Fruit fly (Drosophila melanogaster) whole organism, prepupa: Measurements from ENCODE around the gene Phs.

Experiments used
- Blimp-1 ChIP-seq: fragments of 200-800 bp; sonication (Bioruptor generic); optimal IDR thresholded peaks from 3 replicates; lab custom pipeline; 2017; ENCODE audit warnings: missing biosample characterization, missing genetic modification characterization, mild to moderate bottlenecking, moderate library complexity, missing genetic modification reagents
- CG10631 ChIP-seq: fragments of 200-800 bp; sonication (Bioruptor generic); optimal IDR thresholded peaks from 2 replicates; lab custom pipeline; 2016; ENCODE audit warnings: missing biosample characterization, missing genetic modification characterization
- CG10669 ChIP-seq: fragments of 200-800 bp; sonication (Bioruptor generic); optimal IDR thresholded peaks from 3 replicates; lab custom pipeline; 2018; ENCODE audit warnings: missing biosample characterization, mild to moderate bottlenecking, missing genetic modification characterization, moderate library complexity
- CG11294 ChIP-seq: fragments of 200-800 bp; sonication (Bioruptor generic); IDR thresholded peaks from 2 replicates; pipeline ENCODE4 v1.3.6; 2022; ENCODE audit warnings: missing biosample characterization, missing genetic modification characterization
- CG11762 ChIP-seq: fragments of 200-800 bp; sonication (Bioruptor generic); optimal IDR thresholded peaks from 3 replicates; lab custom pipeline; 2016; ENCODE audit warnings: missing biosample characterization, missing genetic modification characterization; ENCODE audit not compliant: insufficient read depth
- CG15336 ChIP-seq: fragments of 200-800 bp; sonication (Bioruptor generic); IDR thresholded peaks from 2 replicates; pipeline ENCODE4 v1.3.6; 2022; ENCODE audit warnings: missing biosample characterization, missing genetic modification characterization
- CG1621 ChIP-seq: fragments of 200-800 bp; sonication (Bioruptor generic); optimal IDR thresholded peaks from 3 replicates; lab custom pipeline; 2018; ENCODE audit warnings: missing biosample characterization, mild to moderate bottlenecking, missing genetic modification characterization
- CG3032 ChIP-seq: fragments of 200-800 bp; optimal IDR thresholded peaks from 2 replicates; lab custom pipeline; 2019; ENCODE audit warnings: missing biosample characterization, mild to moderate bottlenecking, missing genetic modification characterization, moderate library complexity
- CG31627 ChIP-seq: fragments of 200-800 bp; sonication (Bioruptor generic); optimal IDR thresholded peaks from 3 replicates; lab custom pipeline; 2016; ENCODE audit warnings: missing biosample characterization, missing genetic modification characterization
- CG32006 ChIP-seq: fragments of 200-800 bp; sonication (Bioruptor generic); optimal IDR thresholded peaks from 3 replicates; lab custom pipeline; 2017; ENCODE audit warnings: missing biosample characterization, mild to moderate bottlenecking, missing genetic modification characterization
- CG34406 ChIP-seq: fragments of 200-800 bp; sonication (Bioruptor generic); optimal IDR thresholded peaks from 3 replicates; lab custom pipeline; 2016; ENCODE audit warnings: missing biosample characterization, missing genetic modification characterization
- CG3919 ChIP-seq: fragments of 200-800 bp; sonication (Bioruptor generic); optimal IDR thresholded peaks from 3 replicates; lab custom pipeline; 2016; ENCODE audit warnings: missing biosample characterization, missing genetic modification characterization
- CG4318 ChIP-seq: fragments of 200-800 bp; sonication (Bioruptor generic); optimal IDR thresholded peaks from 3 replicates; lab custom pipeline; 2017; ENCODE audit warnings: missing biosample characterization, mild to moderate bottlenecking, missing genetic modification characterization
- CG6163 ChIP-seq: fragments of 200-800 bp; sonication (Bioruptor generic); IDR thresholded peaks from 3 replicates; pipeline ENCODE4 v1.3.6; 2022; ENCODE audit warnings: missing biosample characterization, missing genetic modification characterization
- CG6792 ChIP-seq: fragments of 200-800 bp; sonication (Bioruptor generic); optimal IDR thresholded peaks from 3 replicates; lab custom pipeline; 2016; ENCODE audit warnings: missing biosample characterization, missing genetic modification characterization
- CG6808 ChIP-seq: fragments of 200-800 bp; sonication (Bioruptor generic); optimal IDR thresholded peaks from 3 replicates; lab custom pipeline; 2017; ENCODE audit warnings: missing biosample characterization, missing genetic modification characterization, mild to moderate bottlenecking, moderate library complexity, missing genetic modification reagents
- CG6854 ChIP-seq: fragments of 200-800 bp; sonication (Bioruptor generic); optimal IDR thresholded peaks from 2 replicates; lab custom pipeline; 2017; ENCODE audit warnings: missing biosample characterization, mild to moderate bottlenecking, missing genetic modification characterization
- CG8119 ChIP-seq: fragments of 200-800 bp; sonication (Bioruptor generic); IDR thresholded peaks from 3 replicates; pipeline ENCODE4 v1.3.6; 2022; ENCODE audit warnings: missing biosample characterization, missing genetic modification characterization
- CG8632 ChIP-seq: fragments of 200-800 bp; sonication (Bioruptor generic); optimal IDR thresholded peaks from 3 replicates; lab custom pipeline; 2016; ENCODE audit warnings: missing biosample characterization, missing genetic modification characterization
- Eip75B ChIP-seq: fragments of 200-800 bp; sonication (Bioruptor generic); optimal IDR thresholded peaks from 3 replicates; lab custom pipeline; 2016; ENCODE audit warnings: missing biosample characterization, missing genetic modification characterization
- Eip78C ChIP-seq: fragments of 200-800 bp; sonication (Bioruptor generic); peaks from one replicate; lab custom pipeline; 2016; ENCODE audit warnings: missing biosample characterization, missing genetic modification characterization
- Eip93F ChIP-seq: fragments of 200-800 bp; sonication (Bioruptor generic); optimal IDR thresholded peaks from 2 replicates; lab custom pipeline; 2016; ENCODE audit warnings: missing biosample characterization, mild to moderate bottlenecking, missing genetic modification characterization
- Ets21C ChIP-seq: fragments of 200-800 bp; sonication (Bioruptor generic); optimal IDR thresholded peaks from 3 replicates; lab custom pipeline; 2016; ENCODE audit warnings: missing biosample characterization, missing genetic modification characterization
- Met ChIP-seq: fragments of 200-800 bp; sonication (Bioruptor generic); optimal IDR thresholded peaks from 3 replicates; lab custom pipeline; 2016; ENCODE audit warnings: missing biosample characterization, missing genetic modification characterization
- OdsH ChIP-seq: fragments of 200-800 bp; sonication (Bioruptor generic); optimal IDR thresholded peaks from 3 replicates; lab custom pipeline; 2016; ENCODE audit warnings: missing biosample characterization, missing genetic modification characterization
- Smox ChIP-seq: fragments of 200-800 bp; sonication (Bioruptor generic); optimal IDR thresholded peaks from 3 replicates; lab custom pipeline; 2016; ENCODE audit warnings: missing biosample characterization, missing genetic modification characterization
- Sox102F ChIP-seq: fragments of 200-800 bp; sonication (Bioruptor generic); optimal IDR thresholded peaks from 2 replicates; lab custom pipeline; 2016; ENCODE audit warnings: missing biosample characterization, mild to moderate bottlenecking, missing genetic modification characterization
- Sox15 ChIP-seq: fragments of 200-800 bp; sonication (Bioruptor generic); optimal IDR thresholded peaks from 3 replicates; lab custom pipeline; 2016; ENCODE audit warnings: missing biosample characterization, missing genetic modification characterization
- achi ChIP-seq: fragments of 200-800 bp; sonication (Bioruptor generic); optimal IDR thresholded peaks from 3 replicates; lab custom pipeline; 2016; ENCODE audit warnings: missing biosample characterization, missing genetic modification characterization
- cyc ChIP-seq: fragments of 200-800 bp; sonication (Bioruptor generic); optimal IDR thresholded peaks from 3 replicates; lab custom pipeline; 2016; ENCODE audit warnings: missing biosample characterization, missing genetic modification characterization
- dac ChIP-seq: fragments of 200-800 bp; sonication (Bioruptor generic); optimal IDR thresholded peaks from 2 replicates; lab custom pipeline; 2017; ENCODE audit warnings: missing biosample characterization, mild to moderate bottlenecking, missing genetic modification characterization
- eg ChIP-seq: fragments of 200-800 bp; sonication (Bioruptor generic); IDR thresholded peaks from 3 replicates; pipeline ENCODE4 v1.3.6; 2022; ENCODE audit warnings: missing biosample characterization, missing genetic modification characterization
- esn ChIP-seq: fragments of 200-800 bp; sonication (Bioruptor generic); optimal IDR thresholded peaks from 2 replicates; lab custom pipeline; 2016; ENCODE audit warnings: missing biosample characterization, mild to moderate bottlenecking, missing genetic modification characterization, moderate library complexity
- fd59A ChIP-seq: fragments of 200-800 bp; sonication (Bioruptor generic); optimal IDR thresholded peaks from 2 replicates; lab custom pipeline; 2017; ENCODE audit warnings: missing biosample characterization, mild to moderate bottlenecking, missing genetic modification characterization, missing genetic modification reagents
- fd85E ChIP-seq: fragments of 200-800 bp; sonication (Bioruptor generic); optimal IDR thresholded peaks from 3 replicates; lab custom pipeline; 2016; ENCODE audit warnings: missing biosample characterization, missing genetic modification characterization
- fkh ChIP-seq: fragments of 200-800 bp; sonication (Bioruptor generic); optimal IDR thresholded peaks from 3 replicates; lab custom pipeline; 2017; ENCODE audit warnings: missing biosample characterization, mild to moderate bottlenecking, missing genetic modification characterization, moderate library complexity
- lz ChIP-seq: fragments of 200-800 bp; sonication (Bioruptor generic); optimal IDR thresholded peaks from 3 replicates; lab custom pipeline; 2016; ENCODE audit warnings: missing biosample characterization, missing genetic modification characterization
- net ChIP-seq: fragments of 200-800 bp; sonication (Bioruptor generic); optimal IDR thresholded peaks from 3 replicates; lab custom pipeline; 2016; ENCODE audit warnings: missing biosample characterization, missing genetic modification characterization
- pdm3 ChIP-seq: fragments of 200-800 bp; sonication (Bioruptor generic); optimal IDR thresholded peaks from 3 replicates; lab custom pipeline; 2016; ENCODE audit warnings: missing biosample characterization, missing genetic modification characterization
- salr ChIP-seq, 2 experiments: fragments of 200-800 bp; sonication (Bioruptor generic); optimal IDR thresholded peaks; 3 replicates each; lab custom pipeline; 2016 to 2018; ENCODE audit warnings: missing biosample characterization in 2 of 2, missing genetic modification characterization in 2 of 2, mild to moderate bottlenecking in 1 of 2
- spab ChIP-seq: fragments of 200-800 bp; sonication (Bioruptor generic); optimal IDR thresholded peaks from 2 replicates; lab custom pipeline; 2017; ENCODE audit warnings: missing biosample characterization, mild to moderate bottlenecking, missing genetic modification characterization, missing genetic modification reagents
- ss ChIP-seq, 2 experiments: fragments of 200-800 bp; sonication (Bioruptor generic); optimal IDR thresholded peaks; 2 replicates in 1 of 2; 3 replicates in 1 of 2; lab custom pipeline; 2017 to 2018; ENCODE audit warnings: mild to moderate bottlenecking in 2 of 2, missing biosample characterization in 2 of 2, missing genetic modification characterization in 2 of 2, moderate library complexity in 1 of 2
- svp ChIP-seq: fragments of 200-800 bp; sonication (Bioruptor generic); peaks from one replicate; lab custom pipeline; 2016; ENCODE audit warnings: missing biosample characterization, missing genetic modification characterization
- vri ChIP-seq: fragments of 200-800 bp; sonication (Bioruptor generic); optimal IDR thresholded peaks from 3 replicates; lab custom pipeline; 2016; ENCODE audit warnings: missing biosample characterization, mild to moderate bottlenecking, missing genetic modification characterization

Phs gene

DNA sequence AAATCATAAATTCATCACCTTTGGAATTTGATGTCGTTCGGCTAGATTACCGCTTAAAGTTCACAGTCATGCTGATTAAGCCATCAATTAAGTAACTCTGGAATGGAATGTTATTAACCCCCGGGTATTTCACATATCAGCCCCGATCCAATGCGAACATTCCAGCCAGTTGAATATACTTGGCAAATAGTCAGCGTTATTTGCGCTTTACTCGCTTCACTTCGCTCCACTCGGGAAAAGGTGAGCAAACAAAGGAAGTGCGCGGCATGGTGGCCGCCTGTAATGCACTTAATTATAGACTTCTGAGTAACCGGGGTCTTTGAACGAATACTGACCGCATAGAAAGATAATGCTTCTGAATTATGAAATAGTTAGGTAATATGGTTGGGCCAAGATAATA is 17.9 kb downstream of the Phs start (continued):
- TF ChIP-seq Eip78C (GFP tag; lab: Kevin White, UChicago) (peak; percentile 78), pdm3 (GFP tag; lab: Kevin White, UChicago) (no peak), dac (GFP tag; lab: Kevin White, UChicago) (no peak), Met (GFP tag; lab: Kevin White, UChicago) (no peak), CG8119 (GFP tag; lab: Robert Waterston, UW) (no peak)

DNA sequence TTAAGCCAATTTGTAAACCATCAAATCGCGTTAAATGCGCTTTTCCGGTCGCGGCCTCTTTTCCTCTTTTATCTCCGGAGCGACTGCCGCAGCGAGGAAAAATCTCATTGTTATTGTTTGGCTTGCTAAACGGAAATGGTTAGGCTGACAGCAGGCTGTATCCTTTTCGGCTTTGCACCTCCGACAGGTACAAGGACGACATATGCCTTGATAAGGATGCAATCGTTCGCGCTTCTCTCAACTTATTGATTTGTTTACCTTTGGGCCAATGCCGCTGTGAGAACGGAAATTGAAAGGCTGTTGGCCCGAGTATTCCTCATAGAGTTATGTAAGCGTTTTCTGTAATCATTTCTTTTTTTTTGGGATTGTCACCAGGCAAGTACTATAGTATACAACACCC is 18.8 kb downstream of the Phs start:
- no peak for TF ChIP-seq CG11762 (GFP tag; lab: Kevin White, UChicago)
- no peak for TF ChIP-seq cyc (GFP tag; lab: Kevin White, UChicago)
- no peak for TF ChIP-seq salr (GFP tag; optimal IDR thresholded peaks at IDR 0.05; lab: Kevin White, UChicago)
- TF ChIP-seq net (GFP tag; lab: Kevin White, UChicago), result no peak
- TF ChIP-seq spab, result no peak
- TF ChIP-seq Eip75B (GFP tag; lab: Kevin White, UChicago), result no peak
- no peak for TF ChIP-seq CG6808
- no peak for TF ChIP-seq ss (GFP tag; optimal IDR thresholded peaks at IDR 0.05; lab: Kevin White, UChicago)
- no peak for TF ChIP-seq CG34406 (GFP tag; lab: Kevin White, UChicago)
- no peak for TF ChIP-seq CG10631 (GFP tag; lab: Kevin White, UChicago)
- TF ChIP-seq Blimp-1 (GFP tag; lab: Kevin White, UChicago), result no peak
- no peak for TF ChIP-seq CG6792 (GFP tag; lab: Kevin White, UChicago)
- no peak for TF ChIP-seq fd85E (GFP tag; lab: Kevin White, UChicago)
- TF ChIP-seq CG1621 (tag; lab: Kevin White, UChicago), result no peak
- no peak for TF ChIP-seq esn (GFP tag; lab: Kevin White, UChicago)

DNA sequence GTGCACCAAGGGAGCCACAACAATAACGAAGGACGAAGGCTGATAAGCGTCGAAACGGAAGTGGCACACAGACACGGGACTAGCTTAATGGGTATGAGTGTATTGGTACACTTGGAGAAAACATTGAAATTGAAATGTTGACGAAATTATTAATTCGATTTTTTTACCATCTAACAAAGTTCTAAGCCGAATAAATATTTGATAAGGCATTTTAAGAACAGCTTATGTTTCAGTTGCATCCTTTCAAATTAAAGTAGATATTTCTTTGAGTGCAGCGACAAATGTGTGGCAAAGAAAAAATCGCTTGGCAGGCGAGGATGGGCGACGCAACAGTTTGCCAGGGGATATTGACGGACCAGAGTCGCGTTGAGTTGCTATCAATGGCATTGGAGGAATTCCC is 20.3 kb downstream of the Phs start:
- no peak for TF ChIP-seq vri (GFP tag; lab: Kevin White, UChicago)
- TF ChIP-seq eg (GFP tag; lab: Robert Waterston, UW), result no peak
- no peak for TF ChIP-seq salr (GFP tag; optimal IDR thresholded peaks at IDR 0.05; lab: Kevin White, UChicago)
- TF ChIP-seq svp (GFP tag; lab: Kevin White, UChicago), result peak; percentile 39
- TF ChIP-seq spab, result no peak
- peak; percentile 2 for TF ChIP-seq Met (GFP tag; lab: Kevin White, UChicago)
- TF ChIP-seq CG3919 (GFP tag; lab: Kevin White, UChicago), result no peak
- TF ChIP-seq CG11294 (GFP tag; lab: Robert Waterston, UW), result no peak
- TF ChIP-seq CG31627, result peak; percentile 4
- TF ChIP-seq esn (GFP tag; lab: Kevin White, UChicago), result peak; percentile 12
- TF ChIP-seq dac (GFP tag; lab: Kevin White, UChicago), result no peak
- 0 out of 3 replicates have a peak, but pooled peaks have one; percentile 17 for TF ChIP-seq CG8119 (GFP tag; lab: Robert Waterston, UW)
- TF ChIP-seq lz (GFP tag; lab: Kevin White, UChicago), result peak; percentile 7
- no peak for TF ChIP-seq CG34406 (GFP tag; lab: Kevin White, UChicago)

DNA sequence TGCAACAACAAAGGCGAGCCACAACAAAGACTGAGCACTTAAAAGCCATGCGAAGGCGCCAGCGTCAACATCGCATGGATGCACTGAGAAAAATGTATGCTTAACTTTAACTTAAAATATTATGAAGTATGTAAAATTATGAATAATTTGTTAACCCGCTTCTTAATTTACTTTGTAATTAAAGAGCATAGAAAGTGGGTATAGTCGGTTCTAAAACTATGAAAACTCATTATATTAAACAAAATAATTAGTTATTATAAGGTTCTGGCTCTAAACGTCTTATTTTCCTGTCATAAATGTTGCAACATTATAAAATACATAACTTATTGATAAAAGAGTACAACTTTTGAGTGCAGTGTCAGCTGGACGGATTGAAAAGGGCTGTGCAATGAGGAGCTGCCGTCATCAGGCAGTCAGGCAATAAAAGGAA is 21.9 kb downstream of the Phs start:
- no peak for TF ChIP-seq achi (GFP tag; lab: Kevin White, UChicago)
- peak; percentile 44 for TF ChIP-seq CG8632
- TF ChIP-seq CG10669, result peak; percentile 66
- peak; percentile 33 for TF ChIP-seq fd59A (GFP tag; lab: Kevin White, UChicago)
- TF ChIP-seq Sox15 (GFP tag; lab: Kevin White, UChicago), result no peak
- peak; percentile 23 for TF ChIP-seq CG34406 (GFP tag; lab: Kevin White, UChicago)
- TF ChIP-seq OdsH (GFP tag; lab: Kevin White, UChicago), result peak; percentile 34
- TF ChIP-seq spab, result peak; percentile 29
- peak; percentile 49 for TF ChIP-seq Blimp-1 (GFP tag; lab: Kevin White, UChicago)
- TF ChIP-seq Eip75B (GFP tag; lab: Kevin White, UChicago), result peak; percentile 52
- TF ChIP-seq CG3032 (tag; lab: Kevin White, UChicago), result peak; percentile 41
- TF ChIP-seq CG15336, result 0 out of 2 replicates have a peak, but pooled peaks have one; percentile 27
- TF ChIP-seq CG32006 (GFP tag; lab: Kevin White, UChicago), result peak; percentile 51
- TF ChIP-seq fkh (GFP tag; lab: Kevin White, UChicago), result no peak
- TF ChIP-seq salr (GFP tag; optimal IDR thresholded peaks at IDR 0.05; lab: Kevin White, UChicago), result peak in 1 of 2 experiments; percentile 20
- no peak for TF ChIP-seq Eip93F
- TF ChIP-seq Sox102F (GFP tag; lab: Kevin White, UChicago), result peak; percentile 53
- TF ChIP-seq CG4318, result peak; percentile 14
- TF ChIP-seq Ets21C (GFP tag; lab: Kevin White, UChicago), result peak; percentile 3
- TF ChIP-seq Smox (GFP tag; lab: Kevin White, UChicago), result peak; percentile 49
- peak; percentile 27 for TF ChIP-seq lz (GFP tag; lab: Kevin White, UChicago)
- peak; percentile 29 for TF ChIP-seq CG6808
- TF ChIP-seq CG6854 (GFP tag; lab: Kevin White, UChicago), result no peak
- TF ChIP-seq CG6163 (GFP tag; lab: Robert Waterston, UW), result peak; percentile 41; the same call in 1 of the 3 replicates
- TF ChIP-seq CG31627, result peak; percentile 38
- TF ChIP-seq net (GFP tag; lab: Kevin White, UChicago), result peak; percentile 5
